Worm (Caenorhabditis elegans) whole organism, late embryonic: ENCODE results near the gene C04F6.9.

Experiments used
- ahr-1 ChIP-seq: sonication (generic microtip); optimal IDR thresholded peaks from 2 replicates; lab custom pipeline; 2016; ENCODE audit warnings: missing genetic modification characterization, missing compliant biosample characterization
- dve-1 ChIP-seq: sonication (generic microtip); optimal IDR thresholded peaks from 2 replicates; lab custom pipeline; 2017; ENCODE audit warnings: antibody characterized with exemption, mild to moderate bottlenecking, missing genetic modification characterization, missing compliant biosample characterization
- hlh-15 ChIP-seq: sonication (generic microtip); optimal IDR thresholded peaks from 2 replicates; lab custom pipeline; 2016; ENCODE audit warnings: missing genetic modification characterization, missing compliant biosample characterization
- hlh-30 ChIP-seq: sonication (generic microtip); optimal IDR thresholded peaks from 2 replicates; lab custom pipeline; 2017; ENCODE audit warnings: antibody characterized with exemption, missing genetic modification characterization, missing compliant biosample characterization; ENCODE audit not compliant: insufficient read depth
- nfya-1 ChIP-seq: sonication (generic microtip); optimal IDR thresholded peaks from 2 replicates; lab custom pipeline; 2017; ENCODE audit warnings: missing genetic modification characterization, mild to moderate bottlenecking, missing compliant biosample characterization, antibody characterized with exemption, moderate library complexity
- nhr-232 ChIP-seq: sonication (generic microtip); optimal IDR thresholded peaks from 2 replicates; lab custom pipeline; 2016; ENCODE audit warnings: missing genetic modification characterization, missing compliant biosample characterization
- pha-2 ChIP-seq: sonication (generic microtip); optimal IDR thresholded peaks from 2 replicates; lab custom pipeline; 2017; ENCODE audit warnings: mild to moderate bottlenecking, missing genetic modification characterization, missing compliant biosample characterization
- ref-2 ChIP-seq: sonication (generic microtip); optimal IDR thresholded peaks from 2 replicates; lab custom pipeline; 2016; ENCODE audit warnings: missing genetic modification characterization, missing compliant biosample characterization
- tbx-2 ChIP-seq: sonication (generic microtip); optimal IDR thresholded peaks from 2 replicates; lab custom pipeline; 2016; ENCODE audit warnings: missing genetic modification characterization, missing compliant biosample characterization

ce11 chrX:3414660-3415144, 12.9 kb downstream of the C04F6.9 start, which contains the start of gene dhs-27:
- TF ChIP-seq nhr-232 (tag; lab: Kevin White, UChicago) (no peak), dve-1 (no peak), nfya-1 (no peak), tbx-2 (tag; lab: Kevin White, UChicago) (no peak), ref-2 (no peak), hlh-30 (tag; lab: Kevin White, UChicago) (no peak), hlh-15 (tag; lab: Kevin White, UChicago) (no peak), ahr-1 (tag; lab: Kevin White, UChicago) (no peak), pha-2 (tag; lab: Kevin White, UChicago) (no peak)
